Fruit fly (Drosophila melanogaster): ENCODE results near the gene CG10919.

Gene CG10919

dm6 chr3R:7798525-7798924, 40.6 kb downstream of the CG10919 start, which contains the start of gene CG18744 (continued):
- TF ChIP-seq dan (GFP tag; IDR thresholded peaks at IDR 0.05) = no peak
- TF ChIP-seq CG34376 (GFP tag; optimal IDR thresholded peaks at IDR 0.05) = peak; percentile 57
- no peak for TF ChIP-seq yki (optimal IDR thresholded peaks at IDR 0.05)
- no peak for TF ChIP-seq HmgD (GFP tag; optimal IDR thresholded peaks at IDR 0.05)
- TF ChIP-seq GATAe (GFP tag; conservative IDR thresholded peaks at IDR 0.05) = peak; percentile 84
- no peak for TF ChIP-seq CG14441 (GFP tag; IDR thresholded peaks at IDR 0.05)
- peak; percentile 100 for TF ChIP-seq sug (tag; optimal IDR thresholded peaks at IDR 0.05)
- no peak for TF ChIP-seq CG18262 (tag; optimal IDR thresholded peaks at IDR 0.05)
- no peak for TF ChIP-seq Poxn (GFP tag; IDR thresholded peaks at IDR 0.05)
- peak; percentile 54 for TF ChIP-seq mirr (GFP tag; optimal IDR thresholded peaks at IDR 0.05)
- no peak for TF ChIP-seq pfk (GFP tag; optimal IDR thresholded peaks at IDR 0.05)
- peak; percentile 16 for TF ChIP-seq Hey (tag; optimal IDR thresholded peaks at IDR 0.05)
- TF ChIP-seq CG17568 (GFP tag; optimal IDR thresholded peaks at IDR 0.05) = no peak
- no peak for TF ChIP-seq CG2116 (GFP tag; optimal IDR thresholded peaks at IDR 0.05)
- TF ChIP-seq CG18599 (GFP tag; optimal IDR thresholded peaks at IDR 0.05) = no peak
- no peak for TF ChIP-seq luna (GFP tag; optimal IDR thresholded peaks at IDR 0.05)
- no peak for TF ChIP-seq CG7357 (GFP tag; IDR thresholded peaks at IDR 0.05)
- no peak for TF ChIP-seq CTCF (GFP tag; optimal IDR thresholded peaks at IDR 0.05)
- no peak for TF ChIP-seq CG9727 (GFP tag; optimal IDR thresholded peaks at IDR 0.05)
- no peak for TF ChIP-seq croc (GFP tag; conservative IDR thresholded peaks at IDR 0.05)
- peak; percentile 24 for TF ChIP-seq kay (GFP tag; optimal IDR thresholded peaks at IDR 0.05)
- TF ChIP-seq br (optimal IDR thresholded peaks at IDR 0.05) = no peak
- TF ChIP-seq CG9932 (GFP tag; IDR thresholded peaks at IDR 0.05) = no peak
- TF ChIP-seq H15 (GFP tag; IDR thresholded peaks at IDR 0.05) = no peak
- TF ChIP-seq CG13296 (GFP tag; optimal IDR thresholded peaks at IDR 0.05) = no peak
- peak; percentile 70 for TF ChIP-seq exex (tag; optimal IDR thresholded peaks at IDR 0.05)
- TF ChIP-seq otp (GFP tag; IDR thresholded peaks at IDR 0.05) = no peak
- no peak for TF ChIP-seq trem (tag; optimal IDR thresholded peaks at IDR 0.05)
- TF ChIP-seq CG30020 (tag; optimal IDR thresholded peaks at IDR 0.05) = no peak
- TF ChIP-seq CG11695 (GFP tag; IDR thresholded peaks at IDR 0.05) = no peak
- TF ChIP-seq Trl (optimal IDR thresholded peaks at IDR 0.05) = no peak
- TF ChIP-seq Trl (GFP tag; optimal IDR thresholded peaks at IDR 0.05) = no peak
- TF ChIP-seq CG31388 (GFP tag; optimal IDR thresholded peaks at IDR 0.05) = no peak
- TF ChIP-seq trh (GFP tag; optimal IDR thresholded peaks at IDR 0.05) = no peak
- no peak for TF ChIP-seq CG10321 (GFP tag; IDR thresholded peaks at IDR 0.05)
- no peak for TF ChIP-seq E2f1 (GFP tag; IDR thresholded peaks at IDR 0.05)
- TF ChIP-seq dpn (GFP tag; optimal IDR thresholded peaks at IDR 0.05) = no peak
- 0 out of 2 replicates have a peak, but pooled peaks have one; percentile 26 for TF ChIP-seq Lim3 (GFP tag; IDR thresholded peaks at IDR 0.05)
- TF ChIP-seq dm (GFP tag; optimal IDR thresholded peaks at IDR 0.05) = no peak
- no peak for TF ChIP-seq gro (GFP tag; optimal IDR thresholded peaks at IDR 0.05)
- 0 out of 4 replicates have a peak, but pooled peaks have one; percentile 16 for TF ChIP-seq chinmo (GFP tag; IDR thresholded peaks at IDR 0.05; ENCODE audit: partially characterized antibody)
- TF ChIP-seq Fer3 (tag; optimal IDR thresholded peaks at IDR 0.05) = no peak
- no peak for TF ChIP-seq knrl (GFP tag; IDR thresholded peaks at IDR 0.05; ENCODE audit: partially characterized antibody)
- no peak for TF ChIP-seq CG15011 (GFP tag; optimal IDR thresholded peaks at IDR 0.05)
- TF ChIP-seq CG15601 (tag; optimal IDR thresholded peaks at IDR 0.05) = no peak
- no peak for TF ChIP-seq MTF-1 (GFP tag; optimal IDR thresholded peaks at IDR 0.05; ENCODE audit: borderline replicate concordance)
- no peak for TF ChIP-seq CG17385 (GFP tag; optimal IDR thresholded peaks at IDR 0.05)
- TF ChIP-seq CG5180 (GFP tag; optimal IDR thresholded peaks at IDR 0.05) = no peak
- TF ChIP-seq Ptx1 (GFP tag; IDR thresholded peaks at IDR 0.05) = no peak
- peak; percentile 14; the same call in 1 of the 2 replicates for TF ChIP-seq amos (GFP tag; IDR thresholded peaks at IDR 0.05; ENCODE audit: partially characterized antibody)
- no peak for TF ChIP-seq btn (GFP tag; optimal IDR thresholded peaks at IDR 0.05)
- TF ChIP-seq CG9609 (GFP tag; optimal IDR thresholded peaks at IDR 0.05) = no peak
- no peak for TF ChIP-seq Vsx1 (GFP tag; optimal IDR thresholded peaks at IDR 0.05)
- TF ChIP-seq az2 (GFP tag; optimal IDR thresholded peaks at IDR 0.05) = no peak
